Fruit fly (Drosophila melanogaster) whole organism, prepupa: Measurements from ENCODE around the gene CG44195.

Experiments used
- Blimp-1 ChIP-seq: fragments of 200-800 bp; sonication (Bioruptor generic); optimal IDR thresholded peaks from 3 replicates; lab custom pipeline; 2017; ENCODE audit warnings: missing biosample characterization, missing genetic modification characterization, mild to moderate bottlenecking, moderate library complexity, missing genetic modification reagents
- CG10669 ChIP-seq: fragments of 200-800 bp; sonication (Bioruptor generic); optimal IDR thresholded peaks from 3 replicates; lab custom pipeline; 2018; ENCODE audit warnings: missing biosample characterization, mild to moderate bottlenecking, missing genetic modification characterization, moderate library complexity
- CG11294 ChIP-seq: fragments of 200-800 bp; sonication (Bioruptor generic); IDR thresholded peaks from 2 replicates; pipeline ENCODE4 v1.3.6; 2022; ENCODE audit warnings: missing biosample characterization, missing genetic modification characterization
- CG11902 ChIP-seq: fragments of 200-800 bp; sonication (Bioruptor generic); optimal IDR thresholded peaks from 3 replicates; lab custom pipeline; 2016; ENCODE audit warnings: missing biosample characterization, missing genetic modification characterization
- CG15336 ChIP-seq: fragments of 200-800 bp; sonication (Bioruptor generic); IDR thresholded peaks from 2 replicates; pipeline ENCODE4 v1.3.6; 2022; ENCODE audit warnings: missing biosample characterization, missing genetic modification characterization
- CG16779 ChIP-seq: fragments of 200-800 bp; sonication (Bioruptor generic); optimal IDR thresholded peaks from 3 replicates; lab custom pipeline; 2017; ENCODE audit warnings: missing biosample characterization, mild to moderate bottlenecking, missing genetic modification characterization
- CG3032 ChIP-seq: fragments of 200-800 bp; optimal IDR thresholded peaks from 2 replicates; lab custom pipeline; 2019; ENCODE audit warnings: missing biosample characterization, mild to moderate bottlenecking, missing genetic modification characterization, moderate library complexity
- CG32006 ChIP-seq: fragments of 200-800 bp; sonication (Bioruptor generic); optimal IDR thresholded peaks from 3 replicates; lab custom pipeline; 2017; ENCODE audit warnings: missing biosample characterization, mild to moderate bottlenecking, missing genetic modification characterization
- CG34406 ChIP-seq: fragments of 200-800 bp; sonication (Bioruptor generic); optimal IDR thresholded peaks from 3 replicates; lab custom pipeline; 2016; ENCODE audit warnings: missing biosample characterization, missing genetic modification characterization
- CG3919 ChIP-seq: fragments of 200-800 bp; sonication (Bioruptor generic); optimal IDR thresholded peaks from 3 replicates; lab custom pipeline; 2016; ENCODE audit warnings: missing biosample characterization, missing genetic modification characterization
- CG6163 ChIP-seq: fragments of 200-800 bp; sonication (Bioruptor generic); IDR thresholded peaks from 3 replicates; pipeline ENCODE4 v1.3.6; 2022; ENCODE audit warnings: missing biosample characterization, missing genetic modification characterization
- CG6792 ChIP-seq: fragments of 200-800 bp; sonication (Bioruptor generic); optimal IDR thresholded peaks from 3 replicates; lab custom pipeline; 2016; ENCODE audit warnings: missing biosample characterization, missing genetic modification characterization
- CG6854 ChIP-seq: fragments of 200-800 bp; sonication (Bioruptor generic); optimal IDR thresholded peaks from 2 replicates; lab custom pipeline; 2017; ENCODE audit warnings: missing biosample characterization, mild to moderate bottlenecking, missing genetic modification characterization
- CG7368 ChIP-seq: fragments of 200-800 bp; sonication (Bioruptor generic); optimal IDR thresholded peaks from 3 replicates; lab custom pipeline; 2016; ENCODE audit warnings: missing biosample characterization, missing genetic modification characterization
- CG8119 ChIP-seq: fragments of 200-800 bp; sonication (Bioruptor generic); IDR thresholded peaks from 3 replicates; pipeline ENCODE4 v1.3.6; 2022; ENCODE audit warnings: missing biosample characterization, missing genetic modification characterization
- CG8319 ChIP-seq: fragments of 200-800 bp; sonication (Bioruptor generic); optimal IDR thresholded peaks from 3 replicates; lab custom pipeline; 2016; ENCODE audit warnings: missing biosample characterization, missing genetic modification characterization
- Eip75B ChIP-seq: fragments of 200-800 bp; sonication (Bioruptor generic); optimal IDR thresholded peaks from 3 replicates; lab custom pipeline; 2016; ENCODE audit warnings: missing biosample characterization, missing genetic modification characterization
- Eip78C ChIP-seq: fragments of 200-800 bp; sonication (Bioruptor generic); peaks from one replicate; lab custom pipeline; 2016; ENCODE audit warnings: missing biosample characterization, missing genetic modification characterization
- Eip93F ChIP-seq: fragments of 200-800 bp; sonication (Bioruptor generic); optimal IDR thresholded peaks from 2 replicates; lab custom pipeline; 2016; ENCODE audit warnings: missing biosample characterization, mild to moderate bottlenecking, missing genetic modification characterization
- Ets21C ChIP-seq: fragments of 200-800 bp; sonication (Bioruptor generic); optimal IDR thresholded peaks from 3 replicates; lab custom pipeline; 2016; ENCODE audit warnings: missing biosample characterization, missing genetic modification characterization
- Hr38 ChIP-seq: sonication (Bioruptor generic); optimal IDR thresholded peaks from 2 replicates; lab custom pipeline; 2016; ENCODE audit warnings: missing biosample characterization, missing genetic modification characterization
- Sox102F ChIP-seq: fragments of 200-800 bp; sonication (Bioruptor generic); optimal IDR thresholded peaks from 2 replicates; lab custom pipeline; 2016; ENCODE audit warnings: missing biosample characterization, mild to moderate bottlenecking, missing genetic modification characterization
- Sox14 ChIP-seq: fragments of 200-800 bp; sonication (Bioruptor generic); optimal IDR thresholded peaks from 3 replicates; lab custom pipeline; 2016; ENCODE audit warnings: missing biosample characterization, missing genetic modification characterization
- Sox15 ChIP-seq: fragments of 200-800 bp; sonication (Bioruptor generic); optimal IDR thresholded peaks from 3 replicates; lab custom pipeline; 2016; ENCODE audit warnings: missing biosample characterization, missing genetic modification characterization
- achi ChIP-seq: fragments of 200-800 bp; sonication (Bioruptor generic); optimal IDR thresholded peaks from 3 replicates; lab custom pipeline; 2016; ENCODE audit warnings: missing biosample characterization, missing genetic modification characterization
- acj6 ChIP-seq: fragments of 200-800 bp; sonication (Bioruptor generic); optimal IDR thresholded peaks from 3 replicates; lab custom pipeline; 2016; ENCODE audit warnings: missing biosample characterization, missing genetic modification characterization
- dac ChIP-seq: fragments of 200-800 bp; sonication (Bioruptor generic); optimal IDR thresholded peaks from 2 replicates; lab custom pipeline; 2017; ENCODE audit warnings: missing biosample characterization, mild to moderate bottlenecking, missing genetic modification characterization
- dsx ChIP-seq: fragments of 200-800 bp; optimal IDR thresholded peaks from 3 replicates; lab custom pipeline; 2019; ENCODE audit warnings: missing biosample characterization, mild to moderate bottlenecking, missing genetic modification characterization, moderate library complexity; ENCODE audit not compliant: poor library complexity, severe bottlenecking
- esn ChIP-seq: fragments of 200-800 bp; sonication (Bioruptor generic); optimal IDR thresholded peaks from 2 replicates; lab custom pipeline; 2016; ENCODE audit warnings: missing biosample characterization, mild to moderate bottlenecking, missing genetic modification characterization, moderate library complexity
- fd59A ChIP-seq: fragments of 200-800 bp; sonication (Bioruptor generic); optimal IDR thresholded peaks from 2 replicates; lab custom pipeline; 2017; ENCODE audit warnings: missing biosample characterization, mild to moderate bottlenecking, missing genetic modification characterization, missing genetic modification reagents
- pdm3 ChIP-seq: fragments of 200-800 bp; sonication (Bioruptor generic); optimal IDR thresholded peaks from 3 replicates; lab custom pipeline; 2016; ENCODE audit warnings: missing biosample characterization, missing genetic modification characterization
- svp ChIP-seq: fragments of 200-800 bp; sonication (Bioruptor generic); peaks from one replicate; lab custom pipeline; 2016; ENCODE audit warnings: missing biosample characterization, missing genetic modification characterization
- topi ChIP-seq: fragments of 200-800 bp; sonication (Bioruptor generic); optimal IDR thresholded peaks from 3 replicates; lab custom pipeline; 2016; ENCODE audit warnings: missing biosample characterization, missing genetic modification characterization
- vri ChIP-seq: fragments of 200-800 bp; sonication (Bioruptor generic); optimal IDR thresholded peaks from 3 replicates; lab custom pipeline; 2016; ENCODE audit warnings: missing biosample characterization, mild to moderate bottlenecking, missing genetic modification characterization

Gene CG44195

DNA sequence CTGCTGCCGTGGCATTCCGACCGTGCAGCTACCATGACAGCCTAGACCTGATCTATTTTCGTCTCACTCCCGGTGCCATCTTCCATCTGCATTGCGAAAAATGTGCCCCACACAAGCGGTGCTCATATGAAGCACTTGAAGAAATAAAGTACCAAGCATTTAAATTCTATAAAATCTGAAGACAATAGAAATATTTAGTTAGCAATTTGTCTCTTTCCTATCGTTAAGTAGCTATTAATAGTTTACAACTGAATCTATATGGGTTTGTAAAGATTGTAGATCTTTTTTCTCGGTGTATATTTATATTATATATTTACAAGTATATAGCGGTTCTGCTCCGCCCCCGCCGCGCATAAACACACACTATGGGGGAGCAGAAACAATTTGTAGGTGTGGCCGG, 84.2 kb downstream of the CG44195 start (continued):
- TF ChIP-seq CG6792, result peak; percentile 9
- peak; percentile 74 for TF ChIP-seq achi (GFP tag; lab: Kevin White, UChicago)
- TF ChIP-seq dac (GFP tag; lab: Kevin White, UChicago), result no peak
- TF ChIP-seq CG8319 (GFP tag; lab: Kevin White, UChicago), result no peak
- peak; percentile 66 for TF ChIP-seq CG3032 (tag; lab: Kevin White, UChicago)
- peak; percentile 32 for TF ChIP-seq CG34406 (GFP tag; lab: Kevin White, UChicago)
- TF ChIP-seq CG10669 (GFP tag; lab: Kevin White, UChicago), result peak; percentile 37
- peak; percentile 85 for TF ChIP-seq CG6163
- TF ChIP-seq topi (GFP tag; lab: Kevin White, UChicago), result no peak
- TF ChIP-seq Sox15 (GFP tag; lab: Kevin White, UChicago), result peak; percentile 7
- TF ChIP-seq Sox14 (GFP tag; lab: Kevin White, UChicago), result peak; percentile 67
- TF ChIP-seq CG7368 (GFP tag; lab: Kevin White, UChicago), result peak; percentile 7

DNA sequence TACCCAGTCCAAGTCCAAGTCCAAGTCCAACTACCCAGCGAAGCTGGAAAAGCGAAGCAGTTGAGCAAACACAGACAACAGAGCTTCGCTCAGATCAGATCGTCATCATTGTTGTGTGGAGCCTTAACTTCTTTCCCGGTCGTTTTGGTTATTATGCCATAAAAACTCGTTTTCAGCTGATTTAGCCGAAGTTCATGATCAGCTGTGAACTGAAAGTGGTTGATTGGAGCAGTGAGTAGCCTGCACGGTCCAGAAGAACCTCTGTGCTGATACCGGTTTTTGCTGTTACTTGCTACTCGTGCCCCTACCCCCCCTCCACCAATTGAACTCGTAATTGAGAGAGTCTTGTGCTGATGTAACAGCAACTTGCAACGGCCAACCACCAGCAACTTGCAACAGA, 84.9 kb downstream of the CG44195 start:
- TF ChIP-seq CG6854 (GFP tag; lab: Kevin White, UChicago), result peak; percentile 31
- peak; percentile 51 for TF ChIP-seq dsx
- no peak for TF ChIP-seq Hr38 (GFP tag; lab: Kevin White, UChicago)
- TF ChIP-seq esn (GFP tag; lab: Kevin White, UChicago), result no peak
- TF ChIP-seq CG8119 (GFP tag; lab: Robert Waterston, UW), result no peak
- peak; percentile 38 for TF ChIP-seq Eip78C (GFP tag; lab: Kevin White, UChicago)
- TF ChIP-seq Sox102F (GFP tag; lab: Kevin White, UChicago), result peak; percentile 39
- TF ChIP-seq Ets21C, result no peak
- TF ChIP-seq CG11294 (GFP tag; lab: Robert Waterston, UW), result no peak
- peak; percentile 54 for TF ChIP-seq vri (GFP tag; lab: Kevin White, UChicago)
- no peak for TF ChIP-seq CG32006
- TF ChIP-seq acj6 (GFP tag; lab: Kevin White, UChicago), result no peak
- no peak for TF ChIP-seq svp (GFP tag; lab: Kevin White, UChicago)
- TF ChIP-seq CG16779 (tag; lab: Kevin White, UChicago), result no peak
- no peak for TF ChIP-seq CG3919 (GFP tag; lab: Kevin White, UChicago)
- TF ChIP-seq Eip75B (GFP tag; lab: Kevin White, UChicago), result no peak
- TF ChIP-seq pdm3 (GFP tag; lab: Kevin White, UChicago), result no peak
- peak; percentile 70 for TF ChIP-seq Blimp-1
- TF ChIP-seq Eip93F, result no peak
- TF ChIP-seq CG15336 (GFP tag; lab: Robert Waterston, UW), result no peak
- TF ChIP-seq CG8319 (GFP tag; lab: Kevin White, UChicago), result no peak
- no peak for TF ChIP-seq fd59A (GFP tag; lab: Kevin White, UChicago)
- no peak for TF ChIP-seq CG11902
- TF ChIP-seq, all 60 proteins: peak for 6
